Worm (Caenorhabditis elegans) whole organism, midembryonic: Measurements from ENCODE around the gene nlp-22.

ENCODE experiments used
- flt-1 ChIP-seq: fragments of 200-800 bp; sonication (Bioruptor generic); IDR thresholded peaks from 2 replicates; pipeline ENCODE4 v1.3.6; 2022; ENCODE audit warnings: missing genetic modification characterization, missing compliant biosample characterization
- klf-2 ChIP-seq: fragments of 200-800 bp; sonication (Bioruptor generic); conservative IDR thresholded peaks from 2 replicates; pipeline ENCODE4 v1.3.6; 2022; ENCODE audit warnings: missing genetic modification reagents, missing genetic modification characterization, missing compliant biosample characterization
- med-1 ChIP-seq: sonication (generic microtip); optimal IDR thresholded peaks from 2 replicates; lab custom pipeline; 2017; ENCODE audit warnings: missing genetic modification characterization, mild to moderate bottlenecking, missing compliant biosample characterization, antibody characterized with exemption, missing genetic modification reagents; ENCODE audit not compliant: insufficient read depth
- tab-1 ChIP-seq: fragments of 200-800 bp; sonication (Bioruptor generic); IDR thresholded peaks from 2 replicates; pipeline ENCODE4 v1.3.6; 2022; ENCODE audit warnings: missing genetic modification characterization, missing compliant biosample characterization
- ztf-23 ChIP-seq: fragments of 200-800 bp; sonication (Bioruptor generic); IDR thresholded peaks from 2 replicates; pipeline ENCODE4 v1.3.6; 2022; ENCODE audit warnings: missing genetic modification reagents, missing genetic modification characterization, missing compliant biosample characterization

- TF ChIP-seq ztf-23 (GFP tag; lab: Robert Waterston, UW) (no peak), flt-1 (GFP tag; lab: Robert Waterston, UW) (no peak), tab-1 (GFP tag; lab: Robert Waterston, UW) (no peak), klf-2 (GFP tag; lab: Robert Waterston, UW) (no peak), med-1 (GFP tag; lab: Kevin White, UChicago) (no peak)
These were observed 6.1 kb upstream of the nlp-22 start for ce11 chrX:2347962-2348361.
